1 fruit fly cellular context compared by ENCODE assay signal in the genomic region with DNA sequence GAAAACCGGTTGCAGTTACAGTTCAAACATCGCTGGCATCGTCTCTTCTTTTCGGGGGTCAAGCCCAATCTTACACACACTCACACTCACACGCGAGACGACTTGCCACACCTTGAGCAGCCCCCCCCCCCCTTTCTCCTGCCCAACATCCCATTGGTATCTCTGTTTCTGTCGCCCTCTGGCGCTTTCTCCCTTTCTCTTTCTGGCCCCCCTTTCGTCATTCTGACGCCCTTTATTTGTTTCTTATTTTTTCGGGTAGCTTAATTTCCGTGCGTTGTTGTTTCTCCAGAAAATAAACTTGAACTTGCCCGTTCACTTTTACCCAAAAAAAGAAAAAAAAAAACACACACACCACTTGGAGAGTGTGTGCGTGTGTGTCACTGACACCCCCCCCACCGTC.
TF ChIP-seq lines count a peak whose summit lies in the region.

No protein-coding gene starts in this region.

TF ChIP-seq in whole organism, embryonic, 481 proteins besides CTCF, POLR2A, EP300 and RAD21 (continued from another document):
- TF ChIP-seq Med (GFP tag; lab: Kevin White, UChicago): peak; percentile 65
- peak; percentile 85 for TF ChIP-seq kni (GFP tag; optimal IDR thresholded peaks at IDR 0.05; lab: Kevin White, UChicago)
- TF ChIP-seq Stat92E (GFP tag; optimal IDR thresholded peaks at IDR 0.05; lab: Kevin White, UChicago): peak in 1 of 3 experiments; percentile 49
- TF ChIP-seq cg (GFP tag; optimal IDR thresholded peaks at IDR 0.05; lab: Kevin White, UChicago): peak; percentile 62
- TF ChIP-seq sens (GFP tag; lab: Kevin White, UChicago): peak; percentile 63
- no peak for TF ChIP-seq Abd-B (GFP tag; optimal IDR thresholded peaks at IDR 0.05; lab: Kevin White, UChicago)
- peak; percentile 10 for TF ChIP-seq CG1832 (GFP tag; optimal IDR thresholded peaks at IDR 0.05; lab: Kevin White, UChicago)
- peak in 1 of 2 experiments; percentile 96 for TF ChIP-seq Hr78 (GFP tag; optimal IDR thresholded peaks at IDR 0.05; lab: Kevin White, UChicago)
